Worm (Caenorhabditis elegans) whole organism, L1 larva: ENCODE data around the gene nhr-123.

Experiments
- C04F5.9 ChIP-seq: sonication (generic microtip); optimal IDR thresholded peaks from 2 replicates; lab custom pipeline; 2016; ENCODE audit warnings: missing genetic modification characterization, missing compliant biosample characterization
- F16B12.6 ChIP-seq: fragments of 150-350 bp; optimal IDR thresholded peaks from 2 replicates; lab custom pipeline; 2014; ENCODE audit warnings: missing biosample characterization, missing genetic modification characterization
- Y116A8C.19 ChIP-seq: sonication (generic microtip); optimal IDR thresholded peaks from 2 replicates; lab custom pipeline; 2016; ENCODE audit warnings: missing compliant biosample characterization, missing genetic modification characterization, borderline replicate concordance
- aha-1 ChIP-seq: fragments of 150-350 bp; optimal IDR thresholded peaks from 2 replicates; lab custom pipeline; 2014; ENCODE audit warnings: missing biosample characterization, missing genetic modification characterization
- blmp-1 ChIP-seq: fragments of 150-350 bp; optimal IDR thresholded peaks from 2 replicates; lab custom pipeline; 2014; ENCODE audit warnings: missing biosample characterization, missing genetic modification characterization
- ceh-8 ChIP-seq: fragments of 200-800 bp; sonication (Bioruptor generic); optimal IDR thresholded peaks from 2 replicates; lab custom pipeline; 2018; ENCODE audit warnings: mild to moderate bottlenecking, missing genetic modification characterization, moderate library complexity, missing compliant biosample characterization
- ceh-82 ChIP-seq, 3 experiments: fragments of 150-350 bp in 1 of 3; sonication (generic microtip) in 2 of 3; optimal IDR thresholded peaks; 2 replicates each; lab custom pipeline; 2014 to 2017; ENCODE audit warnings: missing biosample characterization in 3 of 3, missing genetic modification characterization in 3 of 3
- ceh-88 ChIP-seq: fragments of 200-800 bp; sonication (Bioruptor generic); IDR thresholded peaks from 2 replicates; pipeline ENCODE4 v1.3.6; 2022; ENCODE audit warnings: missing genetic modification characterization, missing compliant biosample characterization
- dsc-1 ChIP-seq: sonication (generic microtip); optimal IDR thresholded peaks from 2 replicates; lab custom pipeline; 2016; ENCODE audit warnings: mild to moderate bottlenecking, missing genetic modification characterization, missing compliant biosample characterization
- efl-3 ChIP-seq: fragments of 200-800 bp; sonication (Bioruptor generic); optimal IDR thresholded peaks from 2 replicates; lab custom pipeline; 2018; ENCODE audit warnings: mild to moderate bottlenecking, missing genetic modification characterization, missing compliant biosample characterization
- egl-27 ChIP-seq, 2 experiments: fragments of 150-350 bp in 1 of 2; sonication (generic microtip); optimal IDR thresholded peaks; 3 replicates each; lab custom pipeline; 2017 to 2018; ENCODE audit warnings: missing biosample characterization in 2 of 2, missing genetic modification characterization in 2 of 2, missing genetic modification reagents in 2 of 2
- elt-2 ChIP-seq: sonication (generic microtip); optimal IDR thresholded peaks from 2 replicates; lab custom pipeline; 2016; ENCODE audit warnings: missing genetic modification characterization, mild to moderate bottlenecking, inconsistent platforms, missing compliant biosample characterization, missing genetic modification reagents
- elt-3 ChIP-seq, 6 experiments: fragments of 150-350 bp in 1 of 6; sonication (generic microtip); optimal IDR thresholded peaks; 2 replicates each; lab custom pipeline; 2017 to 2018; ENCODE audit warnings: missing biosample characterization in 6 of 6, missing genetic modification characterization in 6 of 6, inconsistent platforms in 1 of 6
- fkh-8 ChIP-seq: sonication (generic microtip); optimal IDR thresholded peaks from 2 replicates; lab custom pipeline; 2016; ENCODE audit warnings: mild to moderate bottlenecking, missing genetic modification characterization, missing compliant biosample characterization
- grh-1 ChIP-seq: fragments of 200-800 bp; sonication (Bioruptor generic); IDR thresholded peaks from 2 replicates; pipeline ENCODE4 v1.3.6; 2022; ENCODE audit warnings: missing genetic modification reagents, missing genetic modification characterization, missing compliant biosample characterization
- hlh-17 ChIP-seq: fragments of 200-800 bp; sonication (Bioruptor generic); optimal IDR thresholded peaks from 2 replicates; lab custom pipeline; 2018; ENCODE audit warnings: missing genetic modification characterization, mild to moderate bottlenecking, missing compliant biosample characterization, moderate library complexity, borderline replicate concordance
- isw-1 ChIP-seq: fragments of 200-800 bp; sonication (Bioruptor generic); IDR thresholded peaks from 2 replicates; pipeline ENCODE4 v1.3.6; 2022; ENCODE audit warnings: missing genetic modification characterization, missing compliant biosample characterization
- mab-9 ChIP-seq: fragments of 200-800 bp; sonication (Bioruptor generic); IDR thresholded peaks from 2 replicates; pipeline ENCODE4 v1.3.6; 2022; ENCODE audit warnings: missing genetic modification reagents, missing genetic modification characterization, missing compliant biosample characterization
- mep-1 ChIP-seq: fragments of 150-350 bp; optimal IDR thresholded peaks from 2 replicates; lab custom pipeline; 2014; ENCODE audit warnings: missing biosample characterization, missing genetic modification characterization
- nhr-19 ChIP-seq: fragments of 200-800 bp; sonication (Bioruptor generic); conservative IDR thresholded peaks from 2 replicates; pipeline ENCODE4 v1.3.6; 2022; ENCODE audit warnings: missing genetic modification characterization, missing compliant biosample characterization
- nhr-20 ChIP-seq: sonication (generic microtip); optimal IDR thresholded peaks from 2 replicates; lab custom pipeline; 2016; ENCODE audit warnings: mild to moderate bottlenecking, missing genetic modification characterization, missing compliant biosample characterization
- nhr-77 ChIP-seq: fragments of 150-350 bp; optimal IDR thresholded peaks from 2 replicates; lab custom pipeline; 2014; ENCODE audit warnings: missing biosample characterization, missing genetic modification characterization
- nhr-84 ChIP-seq: sonication (generic microtip); optimal IDR thresholded peaks from 2 replicates; lab custom pipeline; 2017; ENCODE audit warnings: missing biosample characterization, missing genetic modification characterization
- nhr-85 ChIP-seq: sonication (generic microtip); peaks from one replicate; lab custom pipeline; 2016; ENCODE audit warnings: missing genetic modification characterization, inconsistent platforms, missing compliant biosample characterization
- nhr-90 ChIP-seq: sonication (generic microtip); optimal IDR thresholded peaks from 2 replicates; lab custom pipeline; 2016; ENCODE audit warnings: mild to moderate bottlenecking, missing genetic modification characterization, missing compliant biosample characterization; ENCODE audit not compliant: poor library complexity
- pag-3 ChIP-seq: sonication (generic microtip); optimal IDR thresholded peaks from 2 replicates; lab custom pipeline; 2017; ENCODE audit warnings: missing genetic modification characterization, mild to moderate bottlenecking, missing compliant biosample characterization, antibody characterized with exemption, borderline replicate concordance; ENCODE audit not compliant: insufficient read depth
- rnt-1 ChIP-seq: sonication (generic microtip); optimal IDR thresholded peaks from 2 replicates; lab custom pipeline; 2016; ENCODE audit warnings: mild to moderate bottlenecking, missing genetic modification characterization, moderate library complexity, missing compliant biosample characterization
- skn-1 ChIP-seq: fragments of 150-350 bp; optimal IDR thresholded peaks from 2 replicates; lab custom pipeline; 2014; ENCODE audit warnings: missing biosample characterization, missing genetic modification characterization
- snpc-4 ChIP-seq: fragments of 150-350 bp; optimal IDR thresholded peaks from 2 replicates; lab custom pipeline; 2014; ENCODE audit warnings: missing biosample characterization, missing genetic modification characterization
- snu-23 ChIP-seq: sonication (generic microtip); optimal IDR thresholded peaks from 2 replicates; lab custom pipeline; 2016; ENCODE audit warnings: missing genetic modification characterization, missing compliant biosample characterization
- sox-4 ChIP-seq: sonication (generic microtip); optimal IDR thresholded peaks from 2 replicates; lab custom pipeline; 2016; ENCODE audit warnings: missing genetic modification characterization, missing compliant biosample characterization
- sup-37 ChIP-seq: fragments of 200-800 bp; sonication (Bioruptor generic); optimal IDR thresholded peaks from 2 replicates; lab custom pipeline; 2018; ENCODE audit warnings: mild to moderate bottlenecking, missing genetic modification characterization, missing compliant biosample characterization
- zip-4 ChIP-seq: fragments of 200-800 bp; sonication (Bioruptor generic); optimal IDR thresholded peaks from 2 replicates; lab custom pipeline; 2018; ENCODE audit warnings: mild to moderate bottlenecking, missing genetic modification characterization, moderate library complexity, missing compliant biosample characterization
- ztf-11 ChIP-seq, 2 experiments: sonication (generic microtip); optimal IDR thresholded peaks; 2 replicates each; lab custom pipeline; 2016 to 2017; ENCODE audit warnings: missing genetic modification characterization in 2 of 2, missing biosample characterization in 1 of 2, missing compliant biosample characterization in 1 of 2
- ztf-4 ChIP-seq: fragments of 150-350 bp; optimal IDR thresholded peaks from 2 replicates; lab custom pipeline; 2014; ENCODE audit warnings: missing biosample characterization, missing genetic modification characterization

The nhr-123 gene

ce11 chrV:486684-487083 lies 35.4 kb downstream of the nhr-123 start, which contains the start of gene nhr-211:
TSS of gene nhr-211 (plus strand) at chrV:486984.
- no peak for TF ChIP-seq blmp-1 (tag; lab: Kevin White, UChicago)
- TF ChIP-seq skn-1 (tag; lab: Kevin White, UChicago): no peak
- TF ChIP-seq ceh-82 (tag; optimal IDR thresholded peaks at IDR 0.05; lab: Kevin White, UChicago): no peak
- no peak for TF ChIP-seq C04F5.9 (tag; lab: Kevin White, UChicago)
- no peak for TF ChIP-seq ceh-88 (GFP tag; lab: Robert Waterston, UW)
- no peak for TF ChIP-seq fkh-8 (tag; lab: Kevin White, UChicago)
- no peak for TF ChIP-seq nhr-84 (tag; lab: Kevin White, UChicago)
- TF ChIP-seq Y116A8C.19: no peak
- no peak for TF ChIP-seq ztf-4
- no peak for TF ChIP-seq pag-3 (tag; lab: Kevin White, UChicago)
- no peak for TF ChIP-seq rnt-1
- TF ChIP-seq nhr-20: no peak
- no peak for TF ChIP-seq nhr-77
- no peak for TF ChIP-seq isw-1 (GFP tag; lab: Robert Waterston, UW)
- TF ChIP-seq hlh-17 (GFP tag; lab: Kevin White, UChicago): no peak
- TF ChIP-seq mab-9 (GFP tag; lab: Robert Waterston, UW): no peak
- no peak for TF ChIP-seq nhr-19 (GFP tag; lab: Robert Waterston, UW)
- no peak for TF ChIP-seq snpc-4 (tag; lab: Kevin White, UChicago)
- TF ChIP-seq elt-3 (tag; optimal IDR thresholded peaks at IDR 0.05; lab: Kevin White, UChicago): no peak
- no peak for TF ChIP-seq aha-1

DNA sequence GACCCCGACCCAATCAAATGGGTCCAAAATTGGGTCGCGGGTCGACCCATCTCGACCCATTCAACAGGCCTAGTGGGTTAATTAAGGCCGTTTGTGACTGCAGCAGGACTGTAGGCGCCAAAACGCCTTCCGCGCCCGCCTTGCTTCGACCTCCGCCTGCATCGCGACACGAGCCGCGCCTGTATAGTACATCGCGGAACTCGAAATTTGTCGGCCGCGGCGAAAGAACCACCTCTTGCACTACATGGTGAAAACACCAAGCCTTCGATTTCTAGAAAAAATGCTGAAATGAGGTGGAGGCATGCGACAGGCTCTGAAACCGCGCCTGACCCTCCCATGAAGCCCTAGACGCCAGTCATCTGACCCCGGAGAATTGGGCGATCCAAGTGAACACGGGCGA lies 36.7 kb downstream of the nhr-123 start:
- TF ChIP-seq pag-3 (tag; lab: Kevin White, UChicago) (no peak), ceh-82 (tag; optimal IDR thresholded peaks at IDR 0.05; lab: Kevin White, UChicago) (no peak), nhr-90 (tag; lab: Kevin White, UChicago) (no peak), sup-37 (GFP tag; lab: Kevin White, UChicago) (no peak), mep-1 (tag; lab: Kevin White, UChicago) (no peak), nhr-20 (no peak), F16B12.6 (tag; lab: Kevin White, UChicago) (no peak), efl-3 (GFP tag; lab: Kevin White, UChicago) (no peak), dsc-1 (tag; lab: Kevin White, UChicago) (no peak), nhr-85 (tag; lab: Kevin White, UChicago) (no peak), elt-3 (tag; optimal IDR thresholded peaks at IDR 0.05; lab: Kevin White, UChicago) (no peak), snu-23 (GFP tag; lab: Kevin White, UChicago) (no peak), aha-1 (no peak), zip-4 (GFP tag; lab: Kevin White, UChicago) (no peak), nhr-84 (tag; lab: Kevin White, UChicago) (no peak)

DNA sequence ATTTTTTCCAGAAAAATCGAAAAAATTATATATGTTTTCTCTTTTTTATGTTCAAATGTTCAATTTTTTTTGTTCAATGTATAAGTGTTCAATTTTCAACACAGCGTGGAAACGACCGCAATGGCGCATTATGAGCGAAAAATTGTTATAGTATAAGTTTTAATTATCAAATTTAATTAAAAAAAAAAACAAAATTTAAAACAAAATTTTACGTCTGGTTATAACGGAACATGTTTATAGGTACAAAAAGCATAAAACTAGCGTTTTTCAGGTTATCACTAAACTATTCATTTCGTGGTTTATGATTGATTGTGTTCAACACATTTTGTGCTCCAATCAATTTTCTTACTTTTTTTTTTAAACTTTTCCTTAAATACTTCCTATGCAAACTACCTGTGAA lies 38.1 kb downstream of the nhr-123 start, which contains the start of gene nhr-106:
Gene nhr-106 (plus strand): TSS at position 301 of the 400 bp plus-strand sequence.
- TF ChIP-seq snpc-4 (tag; lab: Kevin White, UChicago): no peak
- no peak for TF ChIP-seq nhr-85 (tag; lab: Kevin White, UChicago)
- no peak for TF ChIP-seq F16B12.6 (tag; lab: Kevin White, UChicago)
- no peak for TF ChIP-seq sox-4 (tag; lab: Kevin White, UChicago)
- no peak for TF ChIP-seq nhr-84 (tag; lab: Kevin White, UChicago)
- TF ChIP-seq ztf-11 (tag; optimal IDR thresholded peaks at IDR 0.05; lab: Kevin White, UChicago): no peak
- no peak for TF ChIP-seq sup-37 (GFP tag; lab: Kevin White, UChicago)
- no peak for TF ChIP-seq ceh-8 (GFP tag; lab: Kevin White, UChicago)
- no peak for TF ChIP-seq elt-2
- TF ChIP-seq, all 84 proteins: peak for 0

DNA sequence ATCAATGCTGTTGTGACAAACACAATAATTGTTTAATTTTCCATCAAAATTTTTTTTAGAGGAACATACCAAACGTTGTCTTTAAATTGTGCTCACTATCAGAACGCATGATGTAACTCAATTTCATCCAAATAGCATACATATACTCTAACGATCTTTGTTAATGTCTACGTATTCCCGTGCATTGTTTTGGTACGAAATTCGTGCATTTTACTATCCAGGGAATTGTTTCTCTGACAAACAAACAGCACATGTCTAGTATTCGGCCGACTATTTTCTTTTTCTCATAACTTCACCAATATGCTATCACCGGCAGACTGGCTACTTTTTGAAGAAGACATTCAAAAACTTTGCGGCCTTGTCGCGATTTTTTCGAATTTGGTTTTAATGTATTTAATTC lies 40.2 kb downstream of the nhr-123 start, which contains the start of gene str-196:
Gene str-196 (plus strand): TSS at position 301 of the 400 bp plus-strand sequence.
- TF ChIP-seq egl-27 (tag; optimal IDR thresholded peaks at IDR 0.05; lab: Kevin White, UChicago): no peak
- no peak for TF ChIP-seq grh-1 (GFP tag; lab: Robert Waterston, UW)
- TF ChIP-seq, all 84 proteins: peak for 0
